Fruit fly (Drosophila melanogaster) whole organism, embryonic: ENCODE data around the gene ClC-c.
A peak's percentile ranks its signal among the peaks of the same experiment; 100 is the strongest.

Experiments
- Abd-B ChIP-seq: fragments of 200-800 bp; sonication (Bioruptor generic); optimal IDR thresholded peaks from 2 replicates; lab custom pipeline; 2018; ENCODE audit warnings: missing biosample characterization, mild to moderate bottlenecking, missing genetic modification characterization, moderate library complexity
- CG10209 ChIP-seq: fragments of 200-800 bp; sonication (Bioruptor generic); optimal IDR thresholded peaks from 3 replicates; lab custom pipeline; 2017; ENCODE audit warnings: missing biosample characterization, mild to moderate bottlenecking, missing genetic modification characterization, missing genetic modification reagents
- CG10654 ChIP-seq: fragments of 200-800 bp; sonication (Bioruptor generic); optimal IDR thresholded peaks from 2 replicates; lab custom pipeline; 2016; ENCODE audit warnings: missing biosample characterization, missing genetic modification characterization
- CG11398 ChIP-seq: fragments of 200-800 bp; sonication (Bioruptor generic); optimal IDR thresholded peaks from 2 replicates; lab custom pipeline; 2016; ENCODE audit warnings: missing biosample characterization, missing genetic modification characterization
- CG13296 ChIP-seq: fragments of 200-800 bp; sonication (Bioruptor generic); optimal IDR thresholded peaks from 3 replicates; lab custom pipeline; 2018; ENCODE audit warnings: missing biosample characterization, mild to moderate bottlenecking, missing genetic modification characterization
- CG14965 ChIP-seq: fragments of 200-800 bp; sonication (Bioruptor generic); optimal IDR thresholded peaks from 2 replicates; lab custom pipeline; 2016; ENCODE audit warnings: missing biosample characterization, missing genetic modification characterization, borderline replicate concordance
- CG15011 ChIP-seq: fragments of 200-800 bp; sonication (Bioruptor generic); optimal IDR thresholded peaks from 3 replicates; lab custom pipeline; 2018; ENCODE audit warnings: missing biosample characterization, mild to moderate bottlenecking, missing genetic modification characterization
- CG17912 ChIP-seq: fragments of 200-800 bp; sonication (Bioruptor generic); optimal IDR thresholded peaks from 2 replicates; lab custom pipeline; 2018; ENCODE audit warnings: missing biosample characterization, mild to moderate bottlenecking, missing genetic modification characterization
- CG18619 ChIP-seq: fragments of 200-800 bp; sonication (Bioruptor generic); optimal IDR thresholded peaks from 3 replicates; lab custom pipeline; 2017; ENCODE audit warnings: missing biosample characterization, mild to moderate bottlenecking, missing genetic modification characterization
- CG30403 ChIP-seq: fragments of 200-800 bp; sonication (Bioruptor generic); optimal IDR thresholded peaks from 3 replicates; lab custom pipeline; 2016; ENCODE audit warnings: missing biosample characterization, missing genetic modification characterization
- CG32767 ChIP-seq: fragments of 200-800 bp; sonication (Bioruptor generic); IDR thresholded peaks from 2 replicates; pipeline ENCODE4 v1.3.6; 2022; ENCODE audit warnings: missing biosample characterization, missing genetic modification characterization
- CG33213 ChIP-seq: fragments of 200-800 bp; sonication (Bioruptor generic); optimal IDR thresholded peaks from 3 replicates; lab custom pipeline; 2016; ENCODE audit warnings: missing biosample characterization, missing genetic modification characterization
- CG33557 ChIP-seq: fragments of 200-800 bp; sonication (Bioruptor generic); optimal IDR thresholded peaks from 2 replicates; lab custom pipeline; 2019; ENCODE audit warnings: missing biosample characterization, mild to moderate bottlenecking, missing genetic modification characterization, moderate library complexity
- CG6254 ChIP-seq: fragments of 200-800 bp; sonication (Bioruptor generic); optimal IDR thresholded peaks from 3 replicates; lab custom pipeline; 2017; ENCODE audit warnings: mild to moderate bottlenecking, missing biosample characterization, missing genetic modification reagents, missing genetic modification characterization
- CG8290 ChIP-seq, 3 experiments: fragments of 200-800 bp; sonication (Bioruptor generic); optimal IDR thresholded peaks; 2 replicates each; lab custom pipeline; 2016 to 2019; ENCODE audit warnings: missing biosample characterization in 3 of 3, missing genetic modification characterization in 3 of 3, mild to moderate bottlenecking in 2 of 3, moderate library complexity in 1 of 3
- Deaf1 ChIP-seq: fragments of 200-800 bp; optimal IDR thresholded peaks from 3 replicates; lab custom pipeline; 2019; ENCODE audit warnings: missing biosample characterization, mild to moderate bottlenecking, missing genetic modification characterization, moderate library complexity
- Fer1 ChIP-seq: fragments of 200-800 bp; sonication (Bioruptor generic); optimal IDR thresholded peaks from 2 replicates; lab custom pipeline; 2017; ENCODE audit warnings: missing biosample characterization, mild to moderate bottlenecking, missing genetic modification characterization
- H15 ChIP-seq: fragments of 200-800 bp; sonication (Bioruptor generic); IDR thresholded peaks from 3 replicates; pipeline ENCODE4 v1.3.6; 2022; ENCODE audit warnings: missing biosample characterization, missing genetic modification characterization
- HLH3B ChIP-seq: fragments of 200-800 bp; sonication (Bioruptor generic); IDR thresholded peaks from 2 replicates; pipeline ENCODE4 v1.3.6; 2022; ENCODE audit warnings: missing biosample characterization, missing genetic modification characterization
- Hmr ChIP-seq: fragments of 200-800 bp; sonication (Bioruptor generic); optimal IDR thresholded peaks from 3 replicates; lab custom pipeline; 2017; ENCODE audit warnings: mild to moderate bottlenecking, missing biosample characterization, missing genetic modification reagents, missing genetic modification characterization
- Jarid2 ChIP-seq: fragments of 200-800 bp; sonication (Bioruptor generic); optimal IDR thresholded peaks from 3 replicates; lab custom pipeline; 2017; ENCODE audit warnings: mild to moderate bottlenecking, missing biosample characterization, missing genetic modification reagents, missing genetic modification characterization
- Lpt ChIP-seq: fragments of >200 bp; optimal IDR thresholded peaks from 2 replicates; lab custom pipeline; 2018; ENCODE audit warnings: missing biosample characterization, missing genetic modification characterization
- MBD-R2 ChIP-seq: fragments of 200-800 bp; sonication (Bioruptor generic); IDR thresholded peaks from 2 replicates; pipeline ENCODE4 v1.3.6; 2022; ENCODE audit warnings: missing biosample characterization, missing genetic modification characterization
- Mes4 ChIP-seq: fragments of 200-800 bp; sonication (Bioruptor generic); optimal IDR thresholded peaks from 2 replicates; lab custom pipeline; 2016; ENCODE audit warnings: missing biosample characterization, missing genetic modification characterization
- Neu2 ChIP-seq: fragments of 200-800 bp; sonication (Bioruptor generic); optimal IDR thresholded peaks from 3 replicates; lab custom pipeline; 2016; ENCODE audit warnings: missing biosample characterization, missing genetic modification characterization, borderline replicate concordance
- Oaz ChIP-seq: fragments of 200-800 bp; sonication (Bioruptor generic); IDR thresholded peaks from 2 replicates; pipeline ENCODE4 v1.3.6; 2022; ENCODE audit warnings: missing biosample characterization, missing genetic modification characterization
- Opbp ChIP-seq: fragments of 200-800 bp; sonication (Bioruptor generic); IDR thresholded peaks from 3 replicates; pipeline ENCODE4 v1.3.6; 2022; ENCODE audit warnings: missing biosample characterization, missing genetic modification characterization; ENCODE audit not compliant: partially characterized antibody
- Six4 ChIP-seq: fragments of 200-800 bp; sonication (Bioruptor generic); optimal IDR thresholded peaks from 2 replicates; lab custom pipeline; 2016; ENCODE audit warnings: missing biosample characterization, missing genetic modification characterization
- Sry-β ChIP-seq: fragments of 200-800 bp; sonication (Bioruptor generic); optimal IDR thresholded peaks from 2 replicates; lab custom pipeline; 2018; ENCODE audit warnings: missing biosample characterization, mild to moderate bottlenecking, missing genetic modification characterization, moderate library complexity
- Trl ChIP-seq, 3 experiments: fragments of >200 bp in 2 of 3; fragments of 200-800 bp in 1 of 3; sonication (Bioruptor generic) in 1 of 3; optimal IDR thresholded peaks; 2 replicates in 1 of 3; 3 replicates in 2 of 3; lab custom pipeline; 2016 to 2017; ENCODE audit warnings: missing biosample characterization in 1 of 3, missing genetic modification characterization in 1 of 3
- ase ChIP-seq: fragments of 200-800 bp; sonication (Bioruptor generic); IDR thresholded peaks from 3 replicates; pipeline ENCODE4 v1.3.6; 2022; ENCODE audit warnings: missing biosample characterization, missing genetic modification characterization
- cad ChIP-seq: fragments of >200 bp; optimal IDR thresholded peaks from 2 replicates; lab custom pipeline; 2017; ENCODE audit warnings: missing biosample characterization, missing genetic modification characterization
- disco-r ChIP-seq: fragments of 200-800 bp; sonication (Bioruptor generic); optimal IDR thresholded peaks from 2 replicates; lab custom pipeline; 2016; ENCODE audit warnings: missing biosample characterization, missing genetic modification characterization
- dmrt99B ChIP-seq: fragments of 200-800 bp; sonication (Bioruptor generic); optimal IDR thresholded peaks from 2 replicates; lab custom pipeline; 2018; ENCODE audit warnings: missing biosample characterization, mild to moderate bottlenecking, missing genetic modification characterization, moderate library complexity
- dysf ChIP-seq: fragments of 200-800 bp; sonication (Bioruptor generic); IDR thresholded peaks from 3 replicates; pipeline ENCODE4 v1.3.6; 2022; ENCODE audit warnings: missing biosample characterization, missing genetic modification characterization
- gcm ChIP-seq: fragments of 200-800 bp; sonication (Bioruptor generic); optimal IDR thresholded peaks from 2 replicates; lab custom pipeline; 2019; ENCODE audit warnings: missing biosample characterization, mild to moderate bottlenecking, missing genetic modification characterization, moderate library complexity
- gsb-n ChIP-seq: fragments of 200-800 bp; sonication (Bioruptor generic); optimal IDR thresholded peaks from 3 replicates; lab custom pipeline; 2018; ENCODE audit warnings: missing biosample characterization, mild to moderate bottlenecking, missing genetic modification characterization
- hkb ChIP-seq, 2 experiments: fragments of 200-800 bp in 1 of 2; fragments of >200 bp in 1 of 2; sonication (Bioruptor generic) in 1 of 2; IDR thresholded peaks in 1 of 2; optimal IDR thresholded peaks in 1 of 2; 2 replicates each; pipeline versions ENCODE4 v1.3.6 to Lab custom; 2017 to 2022; ENCODE audit warnings: missing biosample characterization in 1 of 2, missing genetic modification characterization in 1 of 2
- jing ChIP-seq: fragments of 200-800 bp; sonication (Bioruptor generic); optimal IDR thresholded peaks from 2 replicates; lab custom pipeline; 2018; ENCODE audit warnings: missing biosample characterization, mild to moderate bottlenecking, missing genetic modification characterization
- nerfin-1 ChIP-seq: fragments of 200-800 bp; sonication (Bioruptor generic); optimal IDR thresholded peaks from 3 replicates; lab custom pipeline; 2019; ENCODE audit warnings: missing biosample characterization, mild to moderate bottlenecking, missing genetic modification characterization, moderate library complexity
- onecut ChIP-seq: fragments of 200-800 bp; sonication (Bioruptor generic); IDR thresholded peaks from 2 replicates; pipeline ENCODE4 v1.3.6; 2022; ENCODE audit warnings: missing biosample characterization, missing genetic modification characterization
- otp ChIP-seq: fragments of 200-800 bp; sonication (Bioruptor generic); IDR thresholded peaks from 3 replicates; pipeline ENCODE4, ENCODE4 v1.3.6; 2022; ENCODE audit warnings: missing biosample characterization, missing genetic modification characterization
- ro ChIP-seq: fragments of 200-800 bp; sonication (Bioruptor generic); IDR thresholded peaks from 2 replicates; pipeline ENCODE4 v1.3.6; 2022; ENCODE audit warnings: missing biosample characterization, missing genetic modification characterization
- salm ChIP-seq: fragments of 200-800 bp; sonication (Bioruptor generic); optimal IDR thresholded peaks from 2 replicates; lab custom pipeline; 2018; ENCODE audit warnings: missing biosample characterization, mild to moderate bottlenecking, missing genetic modification characterization
- schlank ChIP-seq: fragments of 200-800 bp; sonication (Bioruptor generic); optimal IDR thresholded peaks from 2 replicates; lab custom pipeline; 2018; ENCODE audit warnings: missing biosample characterization, mild to moderate bottlenecking, missing genetic modification characterization
- twi ChIP-seq: fragments of 200-800 bp; optimal IDR thresholded peaks from 2 replicates; lab custom pipeline; 2019; ENCODE audit warnings: missing biosample characterization, mild to moderate bottlenecking, missing genetic modification characterization, moderate library complexity
- vnd ChIP-seq: fragments of 200-800 bp; sonication (Bioruptor generic); IDR thresholded peaks from 3 replicates; pipeline ENCODE4 v1.3.6; 2022; ENCODE audit warnings: missing biosample characterization, missing genetic modification characterization; ENCODE audit not compliant: partially characterized antibody
- wek ChIP-seq: fragments of 200-800 bp; sonication (Bioruptor generic); optimal IDR thresholded peaks from 3 replicates; lab custom pipeline; 2018; ENCODE audit warnings: missing biosample characterization, mild to moderate bottlenecking, missing genetic modification characterization, moderate library complexity

ClC-c gene

dm6 chr3L:16045831-16046336, 44.4 kb upstream of the ClC-c start (continued):
- TF ChIP-seq CG14965 (GFP tag; lab: Kevin White, UChicago) (peak; percentile 28), H15 (GFP tag; lab: Robert Waterston, UW) (peak; percentile 86), CG10654 (peak; percentile 87), jing (GFP tag; lab: Kevin White, UChicago) (peak; percentile 78), disco-r (GFP tag; lab: Kevin White, UChicago) (peak; percentile 78), CG10209 (GFP tag; lab: Kevin White, UChicago) (peak; percentile 91), dysf (GFP tag; lab: Robert Waterston, UW) (peak; percentile 95), Abd-B (GFP tag; lab: Kevin White, UChicago) (peak; percentile 75), CG15011 (GFP tag; lab: Kevin White, UChicago) (peak; percentile 86), Lpt (GFP tag; lab: Kevin White, UChicago) (no peak), MBD-R2 (GFP tag; lab: Robert Waterston, UW) (peak; percentile 78), Hmr (GFP tag; lab: Kevin White, UChicago) (peak; percentile 94), dmrt99B (tag; lab: Kevin White, UChicago) (peak; percentile 94), Sry-β (peak; percentile 46), nerfin-1 (tag; lab: Kevin White, UChicago) (peak; percentile 92), salm (tag; lab: Kevin White, UChicago) (peak; percentile 96), HLH3B (GFP tag; lab: Robert Waterston, UW) (peak; percentile 90), CG33557 (GFP tag; lab: Kevin White, UChicago) (peak; percentile 93), Neu2 (peak; percentile 30), Trl (optimal IDR thresholded peaks at IDR 0.05; lab: Kevin White, UChicago) (no peak), Trl (GFP tag; optimal IDR thresholded peaks at IDR 0.05; lab: Kevin White, UChicago) (peak; percentile 87), hkb (optimal IDR thresholded peaks at IDR 0.05; lab: Kevin White, UChicago) (no peak), hkb (GFP tag; IDR thresholded peaks at IDR 0.05; lab: Robert Waterston, UW) (peak; percentile 96), ase (peak; percentile 83), CG33213 (GFP tag; lab: Kevin White, UChicago) (peak; percentile 80), CG17912 (peak; percentile 81), CG13296 (peak; percentile 96), Jarid2 (peak; percentile 41), gcm (peak; percentile 96), vnd (GFP tag; lab: Robert Waterston, UW) (no peak), gsb-n (tag; lab: Kevin White, UChicago) (peak; percentile 95), onecut (GFP tag; lab: Robert Waterston, UW) (peak; percentile 62), twi (tag; lab: Kevin White, UChicago) (peak; percentile 69), CG32767 (GFP tag; lab: Robert Waterston, UW) (peak; percentile 90), Mes4 (GFP tag; lab: Kevin White, UChicago) (peak; percentile 80), CG8290 (GFP tag; optimal IDR thresholded peaks at IDR 0.05; lab: Kevin White, UChicago) (peak; percentile 78), CG8290 (tag; optimal IDR thresholded peaks at IDR 0.05; lab: Kevin White, UChicago) (peak in 1 of 2 experiments; percentile 94), Deaf1 (tag; lab: Kevin White, UChicago) (no peak), ro (GFP tag; lab: Robert Waterston, UW) (0 out of 2 replicates have a peak, but pooled peaks have one; percentile 60), Oaz (GFP tag; lab: Robert Waterston, UW) (peak; percentile 83), CG6254 (GFP tag; lab: Kevin White, UChicago) (peak; percentile 86), otp (GFP tag; lab: Robert Waterston, UW) (peak; percentile 85), CG18619 (peak; percentile 88), Fer1 (peak; percentile 97), Opbp (GFP tag; lab: Robert Waterston, UW) (no peak), Six4 (GFP tag; lab: Kevin White, UChicago) (peak; percentile 89), schlank (tag; lab: Kevin White, UChicago) (peak; percentile 88), wek (peak; percentile 75), CG30403 (GFP tag; lab: Kevin White, UChicago) (peak; percentile 93), CG11398 (GFP tag; lab: Kevin White, UChicago) (peak; percentile 77), cad (GFP tag; lab: Kevin White, UChicago) (no peak)
